Worm (Caenorhabditis elegans) whole organism, young adult: ENCODE results near the gene C50F7.6.

Source experiments
- B0261.1 ChIP-seq: sonication (generic microtip); optimal IDR thresholded peaks from 2 replicates; lab custom pipeline; 2016; ENCODE audit warnings: mild to moderate bottlenecking, missing genetic modification characterization, moderate library complexity, missing compliant biosample characterization
- B0336.3 ChIP-seq: fragments of 200-800 bp; sonication (Bioruptor generic); IDR thresholded peaks from 2 replicates; pipeline ENCODE4 v1.3.6; 2022; ENCODE audit warnings: missing genetic modification characterization, missing compliant biosample characterization
- D2030.7 ChIP-seq: fragments of 200-800 bp; sonication (Bioruptor generic); IDR thresholded peaks from 2 replicates; pipeline ENCODE4 v1.3.6; 2022; ENCODE audit warnings: missing genetic modification reagents, missing genetic modification characterization, missing compliant biosample characterization
- F22D6.2 ChIP-seq: sonication (generic microtip); optimal IDR thresholded peaks from 2 replicates; lab custom pipeline; 2016; ENCODE audit warnings: mild to moderate bottlenecking, missing genetic modification characterization, missing compliant biosample characterization
- F23B12.7 ChIP-seq: sonication (generic microtip); optimal IDR thresholded peaks from 2 replicates; lab custom pipeline; 2017; ENCODE audit warnings: missing genetic modification characterization, mild to moderate bottlenecking, missing compliant biosample characterization, antibody characterized with exemption, moderate library complexity; ENCODE audit not compliant: insufficient read depth
- F49E8.2 ChIP-seq: sonication (generic microtip); optimal IDR thresholded peaks from 3 replicates; lab custom pipeline; 2017; ENCODE audit warnings: missing genetic modification characterization, mild to moderate bottlenecking, missing compliant biosample characterization, antibody characterized with exemption, moderate library complexity; ENCODE audit not compliant: insufficient read depth
- T26A5.8 ChIP-seq: sonication (generic microtip); optimal IDR thresholded peaks from 2 replicates; lab custom pipeline; 2016; ENCODE audit warnings: missing genetic modification characterization, missing compliant biosample characterization
- ama-1 ChIP-seq, 3 experiments: fragments of 150-350 bp in 1 of 3; sonication (generic microtip) in 2 of 3; optimal IDR thresholded peaks; 2 replicates each; lab custom pipeline; 2014 to 2018; ENCODE audit warnings: missing biosample characterization in 2 of 3, missing genetic modification characterization in 2 of 3, missing genetic modification reagents in 2 of 3
- aptf-2 ChIP-seq: fragments of 200-800 bp; sonication (Bioruptor generic); conservative IDR thresholded peaks from 2 replicates; pipeline ENCODE4 v1.3.6; 2022; ENCODE audit warnings: missing genetic modification reagents, missing genetic modification characterization, missing compliant biosample characterization
- aptf-3 ChIP-seq: fragments of 200-800 bp; sonication (Bioruptor generic); IDR thresholded peaks from 2 replicates; pipeline ENCODE4 v1.3.6; 2022; ENCODE audit warnings: missing genetic modification characterization, missing compliant biosample characterization
- attf-6 ChIP-seq: fragments of 200-800 bp; sonication (Bioruptor generic); IDR thresholded peaks from 2 replicates; pipeline ENCODE4 v1.3.6; 2022; ENCODE audit warnings: missing genetic modification reagents, missing genetic modification characterization, missing compliant biosample characterization
- bed-2 ChIP-seq: fragments of 200-800 bp; sonication (Bioruptor generic); IDR thresholded peaks from 2 replicates; pipeline ENCODE4 v1.3.6; 2022; ENCODE audit warnings: missing genetic modification reagents, missing genetic modification characterization, missing compliant biosample characterization
- cebp-2 ChIP-seq: fragments of 200-800 bp; sonication (Bioruptor generic); IDR thresholded peaks from 2 replicates; pipeline ENCODE4 v1.3.6; 2022; ENCODE audit warnings: missing genetic modification characterization, missing compliant biosample characterization
- ceh-27 ChIP-seq: fragments of 200-800 bp; sonication (Bioruptor generic); optimal IDR thresholded peaks from 2 replicates; lab custom pipeline; 2018; ENCODE audit warnings: mild to moderate bottlenecking, missing genetic modification characterization, moderate library complexity, missing compliant biosample characterization
- ceh-40 ChIP-seq: fragments of 200-800 bp; sonication (Bioruptor generic); IDR thresholded peaks from 2 replicates; pipeline ENCODE4 v1.3.6; 2022; ENCODE audit warnings: missing genetic modification characterization, missing compliant biosample characterization
- die-1 ChIP-seq: sonication (generic microtip); optimal IDR thresholded peaks from 2 replicates; lab custom pipeline; 2016; ENCODE audit warnings: missing genotype, mild to moderate bottlenecking, missing genetic modification characterization, missing compliant biosample characterization
- dpl-1 ChIP-seq: fragments of 150-350 bp; optimal IDR thresholded peaks from 2 replicates; lab custom pipeline; 2014; ENCODE audit warnings: missing biosample characterization, missing genetic modification reagents, missing genetic modification characterization
- fkh-3 ChIP-seq: sonication (generic microtip); optimal IDR thresholded peaks from 2 replicates; lab custom pipeline; 2016; ENCODE audit warnings: mild to moderate bottlenecking, missing genetic modification characterization, missing compliant biosample characterization
- hmg-1.2 ChIP-seq: fragments of 200-800 bp; sonication (Bioruptor generic); IDR thresholded peaks from 2 replicates; pipeline ENCODE4 v1.3.6; 2022; ENCODE audit warnings: missing genetic modification reagents, missing genetic modification characterization, missing compliant biosample characterization
- hmg-20 ChIP-seq: fragments of 200-800 bp; sonication (Bioruptor generic); IDR thresholded peaks from 2 replicates; pipeline ENCODE4 v1.3.6; 2022; ENCODE audit warnings: missing genetic modification reagents, missing genetic modification characterization, missing compliant biosample characterization
- lin-26 ChIP-seq: fragments of 200-800 bp; sonication (Bioruptor generic); IDR thresholded peaks from 2 replicates; pipeline ENCODE4 v1.3.6; 2022; ENCODE audit warnings: missing genetic modification reagents, missing genetic modification characterization, missing compliant biosample characterization
- mel-28 ChIP-seq: sonication (generic microtip); optimal IDR thresholded peaks from 2 replicates; lab custom pipeline; 2016; ENCODE audit warnings: borderline replicate concordance, mild to moderate bottlenecking, missing genetic modification characterization, missing compliant biosample characterization
- nhr-179 ChIP-seq: sonication (generic microtip); optimal IDR thresholded peaks from 2 replicates; lab custom pipeline; 2016; ENCODE audit warnings: mild to moderate bottlenecking, missing genetic modification characterization, missing compliant biosample characterization
- nhr-27 ChIP-seq: fragments of 200-800 bp; sonication (Bioruptor generic); optimal IDR thresholded peaks from 2 replicates; lab custom pipeline; 2018; ENCODE audit warnings: mild to moderate bottlenecking, missing genetic modification characterization, moderate library complexity, missing compliant biosample characterization
- nhr-80 ChIP-seq: sonication (generic microtip); optimal IDR thresholded peaks from 2 replicates; lab custom pipeline; 2016; ENCODE audit warnings: missing genetic modification characterization, missing compliant biosample characterization
- nhr-90 ChIP-seq: sonication (generic microtip); optimal IDR thresholded peaks from 2 replicates; lab custom pipeline; 2016; ENCODE audit warnings: missing genotype, mild to moderate bottlenecking, missing genetic modification characterization, missing compliant biosample characterization
- pha-4 ChIP-seq: fragments of 150-350 bp; sonication (generic microtip); optimal IDR thresholded peaks from 2 replicates; lab custom pipeline; 2014; ENCODE audit warnings: missing biosample characterization, missing genetic modification reagents, missing genetic modification characterization
- rcor-1 ChIP-seq: fragments of 200-800 bp; sonication (Bioruptor generic); IDR thresholded peaks from 2 replicates; pipeline ENCODE4 v1.3.6; 2022; ENCODE audit warnings: missing genetic modification reagents, missing genetic modification characterization, missing compliant biosample characterization
- sptf-2 ChIP-seq: fragments of 200-800 bp; sonication (Bioruptor generic); optimal IDR thresholded peaks from 2 replicates; lab custom pipeline; 2018; ENCODE audit warnings: mild to moderate bottlenecking, missing genetic modification characterization, missing compliant biosample characterization
- zfh-2 ChIP-seq: fragments of 200-800 bp; sonication (Bioruptor generic); conservative IDR thresholded peaks from 2 replicates; pipeline ENCODE4 v1.3.6; 2022; ENCODE audit warnings: missing genetic modification reagents, missing genetic modification characterization, missing compliant biosample characterization
- zim-3 ChIP-seq: sonication (generic microtip); optimal IDR thresholded peaks from 2 replicates; lab custom pipeline; 2017; ENCODE audit warnings: mild to moderate bottlenecking, missing genetic modification characterization, moderate library complexity, missing compliant biosample characterization
- ztf-25 ChIP-seq: fragments of 200-800 bp; sonication (Bioruptor generic); IDR thresholded peaks from 2 replicates; pipeline ENCODE4 v1.3.6; 2022; ENCODE audit warnings: missing genetic modification reagents, missing genetic modification characterization, missing compliant biosample characterization
- ztf-28 ChIP-seq: fragments of 200-800 bp; sonication (Bioruptor generic); IDR thresholded peaks from 2 replicates; pipeline ENCODE4 v1.3.6; 2022; ENCODE audit warnings: missing genetic modification reagents, missing genetic modification characterization, missing compliant biosample characterization
- ztf-3 ChIP-seq: fragments of 200-800 bp; sonication (Bioruptor generic); optimal IDR thresholded peaks from 2 replicates; lab custom pipeline; 2018; ENCODE audit warnings: mild to moderate bottlenecking, missing genetic modification characterization, missing compliant biosample characterization

C50F7.6 gene

ce11 chrIV:7763748-7764147 lies 40.7 kb upstream of the C50F7.6 start, which contains the start of the genes C46A5.6 and C46A5.1 (continued):
- no peak for TF ChIP-seq cebp-2
- no peak for TF ChIP-seq zim-3 (tag; lab: Kevin White, UChicago)
- no peak for TF ChIP-seq zfh-2 (GFP tag; lab: Robert Waterston, UW)
- TF ChIP-seq, all 124 proteins: peak for 0

ce11 chrIV:7760117-7760516 lies 37.1 kb upstream of the C50F7.6 start, which contains the start of gene del-7:
Gene del-7 (plus strand): TSS chrIV:7760417.
- TF ChIP-seq nhr-179 (tag; lab: Kevin White, UChicago) (no peak), ceh-40 (GFP tag; lab: Robert Waterston, UW) (no peak), ztf-3 (GFP tag; lab: Kevin White, UChicago) (no peak), bed-2 (no peak), rcor-1 (GFP tag; lab: Robert Waterston, UW) (no peak), F23B12.7 (no peak), aptf-3 (GFP tag; lab: Robert Waterston, UW) (no peak), B0336.3 (GFP tag; lab: Robert Waterston, UW) (no peak), F49E8.2 (no peak), pha-4 (tag; lab: Kevin White, UChicago) (no peak), D2030.7 (no peak), ceh-27 (GFP tag; lab: Kevin White, UChicago) (no peak), lin-26 (GFP tag; lab: Robert Waterston, UW) (no peak)

DNA sequence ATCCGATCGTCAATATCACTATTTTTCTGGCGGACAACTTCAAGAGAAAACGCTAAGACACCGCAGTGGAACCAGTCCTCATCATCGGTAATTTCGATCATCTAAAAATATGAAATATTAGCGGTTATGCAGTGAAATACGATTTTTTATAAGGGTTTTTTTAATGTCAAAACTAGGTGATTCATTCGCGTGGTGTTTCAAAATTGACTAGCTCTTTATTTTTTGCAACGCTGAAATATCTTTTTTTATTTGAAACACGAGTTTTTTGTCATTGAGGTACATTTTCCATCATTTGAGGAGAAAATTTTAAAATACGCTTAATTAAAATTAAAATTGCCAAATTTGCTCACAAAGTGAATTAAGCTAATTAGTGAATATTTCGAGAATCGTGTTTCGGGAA lies 36.5 kb upstream of the C50F7.6 start, which contains the start of gene dsb-3:
Gene dsb-3 (minus strand): TSS at position 101 of the 400 bp plus-strand sequence.
- no peak for TF ChIP-seq rcor-1 (GFP tag; lab: Robert Waterston, UW)
- no peak for TF ChIP-seq nhr-80 (tag; lab: Kevin White, UChicago)
- no peak for TF ChIP-seq nhr-90 (tag; lab: Kevin White, UChicago)
- TF ChIP-seq aptf-2: no peak
- TF ChIP-seq zfh-2 (GFP tag; lab: Robert Waterston, UW): no peak
- no peak for TF ChIP-seq ama-1 (optimal IDR thresholded peaks at IDR 0.05; lab: Kevin White, UChicago)
- no peak for TF ChIP-seq ama-1 (GFP tag; optimal IDR thresholded peaks at IDR 0.05; lab: Kevin White, UChicago)
- no peak for TF ChIP-seq die-1 (tag; lab: Kevin White, UChicago)
- TF ChIP-seq mel-28: no peak

DNA sequence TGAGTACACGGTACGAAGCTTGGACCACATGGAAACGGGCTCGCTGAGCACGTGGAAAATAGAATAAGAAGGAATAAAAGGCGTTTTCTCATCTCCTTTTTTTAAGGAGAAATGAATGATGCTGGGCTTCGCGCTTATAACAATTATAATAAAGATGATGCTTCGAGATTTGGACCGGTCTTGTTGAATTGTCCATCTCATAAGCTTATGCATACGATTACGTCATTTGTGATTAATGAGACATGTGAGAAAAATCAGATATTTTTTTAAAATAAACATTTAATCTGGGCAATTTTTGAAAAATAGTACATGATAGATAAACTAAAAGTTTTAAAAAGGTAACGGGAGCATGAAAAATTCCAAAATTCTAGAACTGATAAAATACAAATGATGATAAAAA lies 34.2 kb upstream of the C50F7.6 start, which contains the start of gene C46A5.4:
Gene C46A5.4 (minus strand): TSS at position 101 of the 400 bp plus-strand sequence.
- TF ChIP-seq B0261.1: no peak
- no peak for TF ChIP-seq ztf-25 (GFP tag; lab: Robert Waterston, UW)
- no peak for TF ChIP-seq sptf-2
- no peak for TF ChIP-seq dpl-1 (GFP tag; lab: Kevin White, UChicago)
- TF ChIP-seq T26A5.8 (tag; lab: Kevin White, UChicago): no peak
- no peak for TF ChIP-seq cebp-2
- no peak for TF ChIP-seq nhr-90 (tag; lab: Kevin White, UChicago)
- no peak for TF ChIP-seq attf-6
- no peak for TF ChIP-seq hmg-20 (GFP tag; lab: Robert Waterston, UW)
- no peak for TF ChIP-seq hmg-1.2 (GFP tag; lab: Robert Waterston, UW)
- TF ChIP-seq nhr-27: no peak
- no peak for TF ChIP-seq fkh-3 (tag; lab: Kevin White, UChicago)
- no peak for TF ChIP-seq ztf-28
- TF ChIP-seq pha-4 (tag; lab: Kevin White, UChicago): no peak
- no peak for TF ChIP-seq F22D6.2
